Worm (Caenorhabditis elegans) whole organism, young adult: ENCODE measurements around the gene F55G1.6.

Source experiments
- B0019.2 ChIP-seq: fragments of 200-800 bp; sonication (Bioruptor generic); conservative IDR thresholded peaks from 2 replicates; pipeline ENCODE4 v1.3.6; 2022; ENCODE audit warnings: missing genetic modification reagents, missing genetic modification characterization, missing compliant biosample characterization
- C17E4.6 ChIP-seq: fragments of 200-800 bp; sonication (Bioruptor generic); IDR thresholded peaks from 2 replicates; pipeline ENCODE4 v1.3.6; 2022; ENCODE audit warnings: missing genetic modification reagents, missing genetic modification characterization, missing compliant biosample characterization
- F10E7.11 ChIP-seq: sonication (generic microtip); optimal IDR thresholded peaks from 2 replicates; lab custom pipeline; 2017; ENCODE audit warnings: mild to moderate bottlenecking, missing genetic modification characterization, moderate library complexity, missing compliant biosample characterization
- F22D6.2 ChIP-seq: sonication (generic microtip); optimal IDR thresholded peaks from 2 replicates; lab custom pipeline; 2016; ENCODE audit warnings: mild to moderate bottlenecking, missing genetic modification characterization, missing compliant biosample characterization
- F33H1.4 ChIP-seq: fragments of 200-800 bp; sonication (Bioruptor generic); IDR thresholded peaks from 2 replicates; pipeline ENCODE4 v1.3.6; 2022; ENCODE audit warnings: missing genetic modification reagents, missing genetic modification characterization, missing compliant biosample characterization
- F37B4.10 ChIP-seq: fragments of 200-800 bp; sonication (Bioruptor generic); IDR thresholded peaks from 2 replicates; pipeline ENCODE4 v1.3.6; 2022; ENCODE audit warnings: missing genetic modification characterization, missing compliant biosample characterization
- K11D2.4 ChIP-seq: fragments of 200-800 bp; sonication (Bioruptor generic); IDR thresholded peaks from 2 replicates; pipeline ENCODE4 v1.3.6; 2022; ENCODE audit warnings: missing genetic modification reagents, missing genetic modification characterization, missing compliant biosample characterization
- K12H6.12 ChIP-seq: fragments of 200-800 bp; sonication (Bioruptor generic); optimal IDR thresholded peaks from 2 replicates; lab custom pipeline; 2018; ENCODE audit warnings: mild to moderate bottlenecking, missing genetic modification characterization, missing compliant biosample characterization
- T07F8.4 ChIP-seq: sonication (generic microtip); optimal IDR thresholded peaks from 2 replicates; lab custom pipeline; 2016; ENCODE audit warnings: mild to moderate bottlenecking, missing genetic modification characterization, moderate library complexity, missing compliant biosample characterization
- Y67H2A.10 ChIP-seq: fragments of 200-800 bp; sonication (Bioruptor generic); conservative IDR thresholded peaks from 2 replicates; pipeline ENCODE4 v1.3.6; 2022; ENCODE audit warnings: missing genetic modification reagents, missing genetic modification characterization, missing compliant biosample characterization
- Y95B8A.8 ChIP-seq: fragments of 200-800 bp; sonication (Bioruptor generic); IDR thresholded peaks from 2 replicates; pipeline ENCODE4 v1.3.6; 2022; ENCODE audit warnings: missing genetic modification reagents, missing genetic modification characterization, missing compliant biosample characterization
- aptf-3 ChIP-seq: fragments of 200-800 bp; sonication (Bioruptor generic); IDR thresholded peaks from 2 replicates; pipeline ENCODE4 v1.3.6; 2022; ENCODE audit warnings: missing genetic modification characterization, missing compliant biosample characterization
- athp-1 ChIP-seq: sonication (generic microtip); optimal IDR thresholded peaks from 2 replicates; lab custom pipeline; 2017; ENCODE audit warnings: mild to moderate bottlenecking, missing genetic modification characterization, missing compliant biosample characterization
- attf-3 ChIP-seq: fragments of 200-800 bp; sonication (Bioruptor generic); conservative IDR thresholded peaks from 2 replicates; pipeline ENCODE4 v1.3.6; 2022; ENCODE audit warnings: missing genetic modification reagents, missing genetic modification characterization, missing compliant biosample characterization
- cebp-2 ChIP-seq: fragments of 200-800 bp; sonication (Bioruptor generic); IDR thresholded peaks from 2 replicates; pipeline ENCODE4 v1.3.6; 2022; ENCODE audit warnings: missing genetic modification characterization, missing compliant biosample characterization
- ceh-79 ChIP-seq: sonication (generic microtip); optimal IDR thresholded peaks from 2 replicates; lab custom pipeline; 2017; ENCODE audit warnings: mild to moderate bottlenecking, missing genetic modification characterization, missing compliant biosample characterization
- ceh-91 ChIP-seq: fragments of 200-800 bp; sonication (Bioruptor generic); IDR thresholded peaks from 2 replicates; pipeline ENCODE4 v1.3.6; 2022; ENCODE audit warnings: missing genetic modification reagents, missing genetic modification characterization, missing compliant biosample characterization
- chd-7 ChIP-seq: sonication (generic microtip); optimal IDR thresholded peaks from 2 replicates; lab custom pipeline; 2016; ENCODE audit warnings: mild to moderate bottlenecking, missing genetic modification characterization, moderate library complexity, missing compliant biosample characterization
- dpl-1 ChIP-seq: fragments of 150-350 bp; optimal IDR thresholded peaks from 2 replicates; lab custom pipeline; 2014; ENCODE audit warnings: missing biosample characterization, missing genetic modification reagents, missing genetic modification characterization
- efl-1 ChIP-seq: fragments of 150-350 bp; optimal IDR thresholded peaks from 2 replicates; lab custom pipeline; 2014; ENCODE audit warnings: missing biosample characterization, missing genetic modification reagents, missing genetic modification characterization
- egl-18 ChIP-seq: fragments of 200-800 bp; sonication (Bioruptor generic); IDR thresholded peaks from 2 replicates; pipeline ENCODE4 v1.3.6; 2022; ENCODE audit warnings: missing genetic modification reagents, missing genetic modification characterization, missing compliant biosample characterization
- ekl-4 ChIP-seq: fragments of 200-800 bp; sonication (Bioruptor generic); IDR thresholded peaks from 2 replicates; pipeline ENCODE4 v1.3.6; 2022; ENCODE audit warnings: missing genetic modification reagents, missing genetic modification characterization, missing compliant biosample characterization
- ets-4 ChIP-seq: fragments of 200-800 bp; sonication (Bioruptor generic); optimal IDR thresholded peaks from 2 replicates; lab custom pipeline; 2018; ENCODE audit warnings: mild to moderate bottlenecking, missing genetic modification characterization, missing compliant biosample characterization
- him-1 ChIP-seq: sonication (generic microtip); optimal IDR thresholded peaks from 2 replicates; lab custom pipeline; 2016; ENCODE audit warnings: missing genotype, missing genetic modification reagents, missing genetic modification characterization, missing compliant biosample characterization
- hmg-20 ChIP-seq: fragments of 200-800 bp; sonication (Bioruptor generic); IDR thresholded peaks from 2 replicates; pipeline ENCODE4 v1.3.6; 2022; ENCODE audit warnings: missing genetic modification reagents, missing genetic modification characterization, missing compliant biosample characterization
- hrde-1 ChIP-seq: sonication (generic microtip); optimal IDR thresholded peaks from 2 replicates; lab custom pipeline; 2016; ENCODE audit warnings: missing genetic modification characterization, mild to moderate bottlenecking, missing compliant biosample characterization, moderate library complexity, missing genotype, missing genetic modification reagents, borderline replicate concordance
- hsf-1 ChIP-seq: fragments of 200-800 bp; sonication (Bioruptor generic); IDR thresholded peaks from 2 replicates; pipeline ENCODE4 v1.3.6; 2022; ENCODE audit warnings: missing genetic modification reagents, missing genetic modification characterization, missing compliant biosample characterization
- lag-1 ChIP-seq: fragments of 200-800 bp; sonication (Bioruptor generic); IDR thresholded peaks from 2 replicates; pipeline ENCODE4 v1.3.6; 2022; ENCODE audit warnings: missing genetic modification reagents, missing genetic modification characterization, missing compliant biosample characterization
- lin-26 ChIP-seq: fragments of 200-800 bp; sonication (Bioruptor generic); IDR thresholded peaks from 2 replicates; pipeline ENCODE4 v1.3.6; 2022; ENCODE audit warnings: missing genetic modification reagents, missing genetic modification characterization, missing compliant biosample characterization
- lin-54 ChIP-seq: fragments of 200-800 bp; sonication (Bioruptor generic); optimal IDR thresholded peaks from 2 replicates; lab custom pipeline; 2018; ENCODE audit warnings: mild to moderate bottlenecking, missing genetic modification characterization, missing compliant biosample characterization
- lsl-1 ChIP-seq: fragments of 200-800 bp; sonication (Bioruptor generic); optimal IDR thresholded peaks from 2 replicates; lab custom pipeline; 2018; ENCODE audit warnings: mild to moderate bottlenecking, missing genetic modification characterization, moderate library complexity, missing compliant biosample characterization
- madf-6 ChIP-seq: fragments of 200-800 bp; sonication (Bioruptor generic); IDR thresholded peaks from 2 replicates; pipeline ENCODE4 v1.3.6; 2022; ENCODE audit warnings: missing genetic modification reagents, missing genetic modification characterization, missing compliant biosample characterization
- mxl-1 ChIP-seq: sonication (generic microtip); optimal IDR thresholded peaks from 2 replicates; lab custom pipeline; 2016; ENCODE audit warnings: missing genetic modification characterization, missing compliant biosample characterization
- nfyb-1 ChIP-seq: fragments of 200-800 bp; sonication (Bioruptor generic); IDR thresholded peaks from 2 replicates; pipeline ENCODE4 v1.3.6; 2022; ENCODE audit warnings: missing genetic modification reagents, missing genetic modification characterization, missing compliant biosample characterization
- nhr-120 ChIP-seq: fragments of 200-800 bp; sonication (Bioruptor generic); IDR thresholded peaks from 2 replicates; pipeline ENCODE4 v1.3.6; 2022; ENCODE audit warnings: missing genetic modification characterization, missing compliant biosample characterization
- rpc-1 ChIP-seq, 2 experiments: fragments of 150-350 bp in 1 of 2; sonication (generic microtip) in 1 of 2; optimal IDR thresholded peaks; 2 replicates each; lab custom pipeline; 2014 to 2018; ENCODE audit warnings: missing biosample characterization in 1 of 2, missing genetic modification characterization in 1 of 2, missing genetic modification reagents in 1 of 2, missing genotype in 1 of 2
- snpc-4 ChIP-seq, 5 experiments: fragments of 150-350 bp in 1 of 5; sonication (generic microtip) in 4 of 5; optimal IDR thresholded peaks; 2 replicates each; lab custom pipeline; 2014 to 2018; ENCODE audit warnings: missing genetic modification characterization in 5 of 5, missing biosample characterization in 3 of 5, antibody characterized with exemption in 2 of 5, mild to moderate bottlenecking in 2 of 5, missing compliant biosample characterization in 2 of 5, missing genotype in 2 of 5, moderate library complexity in 2 of 5, missing genetic modification reagents in 1 of 5
- sptf-2 ChIP-seq: fragments of 200-800 bp; sonication (Bioruptor generic); optimal IDR thresholded peaks from 2 replicates; lab custom pipeline; 2018; ENCODE audit warnings: mild to moderate bottlenecking, missing genetic modification characterization, missing compliant biosample characterization
- tbp1 ChIP-seq: fragments of 200-800 bp; sonication (Bioruptor generic); optimal IDR thresholded peaks from 2 replicates; lab custom pipeline; 2018; ENCODE audit warnings: mild to moderate bottlenecking, missing genetic modification characterization, missing compliant biosample characterization
- xnd-1 ChIP-seq: sonication (generic microtip); optimal IDR thresholded peaks from 2 replicates; lab custom pipeline; 2016; ENCODE audit warnings: missing genotype, missing genetic modification reagents, missing genetic modification characterization, missing compliant biosample characterization
- zfh-2 ChIP-seq: fragments of 200-800 bp; sonication (Bioruptor generic); conservative IDR thresholded peaks from 2 replicates; pipeline ENCODE4 v1.3.6; 2022; ENCODE audit warnings: missing genetic modification reagents, missing genetic modification characterization, missing compliant biosample characterization

The F55G1.6 gene

DNA sequence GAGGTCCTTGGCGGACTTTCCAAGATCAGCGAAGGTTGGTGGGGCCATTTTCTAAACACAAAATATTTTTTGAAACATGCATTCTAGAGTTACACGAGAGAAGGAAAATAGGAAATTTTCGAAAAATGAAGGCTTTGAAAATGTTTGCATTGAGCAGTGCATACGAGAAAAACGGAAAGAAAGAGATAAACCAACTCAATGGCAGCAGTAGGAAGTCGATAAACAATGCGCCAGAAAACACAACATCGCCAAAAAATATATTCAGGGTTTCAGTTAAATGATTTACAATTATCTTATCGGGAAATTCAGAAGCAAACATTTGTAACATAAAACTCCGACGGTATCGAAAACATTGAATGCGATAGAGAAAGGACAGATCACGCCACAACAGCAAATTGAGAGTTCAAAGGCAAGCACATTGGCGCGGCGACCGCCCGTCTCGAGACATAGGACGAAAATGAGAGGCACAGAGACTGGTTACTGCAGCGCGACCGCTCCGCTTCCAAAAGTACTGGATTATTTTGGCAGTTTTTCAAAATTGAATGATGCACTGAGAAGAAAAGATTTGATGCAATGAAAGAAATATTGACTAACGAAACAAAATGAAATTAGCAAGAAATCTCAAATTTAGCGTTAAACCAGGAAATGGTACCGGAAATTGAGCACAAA lies 34.7 kb downstream of the F55G1.6 start, which contains the start of the genes vdac-1 and R05G6.5 (continued):
- TF ChIP-seq K12H6.12 (tag; lab: Kevin White, UChicago) (peak; percentile 51), hmg-20 (GFP tag; lab: Robert Waterston, UW) (no peak), athp-1 (tag; lab: Kevin White, UChicago) (peak; percentile 38), lin-26 (GFP tag; lab: Robert Waterston, UW) (no peak), tbp1 (GFP tag; lab: Kevin White, UChicago) (peak; percentile 55), F10E7.11 (tag; lab: Kevin White, UChicago) (no peak), snpc-4 (GFP tag; optimal IDR thresholded peaks at IDR 0.05; lab: Kevin White, UChicago) (peak; percentile 22), snpc-4 (tag; optimal IDR thresholded peaks at IDR 0.05; lab: Kevin White, UChicago) (peak; percentile 17 to 58 (median 24)), aptf-3 (GFP tag; lab: Robert Waterston, UW) (no peak), Y67H2A.10 (GFP tag; lab: Robert Waterston, UW) (no peak; the same call in 1 of the 2 replicates), zfh-2 (GFP tag; lab: Robert Waterston, UW) (no peak; the same call in none of the 2 replicates), lag-1 (no peak), hsf-1 (GFP tag; lab: Robert Waterston, UW) (0 out of 2 replicates have a peak, but pooled peaks have one; percentile 54), nhr-120 (no peak), F37B4.10 (no peak), B0019.2 (no peak), Y95B8A.8 (GFP tag; lab: Robert Waterston, UW) (peak; percentile 76), cebp-2 (GFP tag; lab: Robert Waterston, UW) (no peak), T07F8.4 (tag; lab: Kevin White, UChicago) (no peak), hrde-1 (tag; lab: Kevin White, UChicago) (no peak), rpc-1 (optimal IDR thresholded peaks at IDR 0.05; lab: Kevin White, UChicago) (no peak), rpc-1 (tag; optimal IDR thresholded peaks at IDR 0.05; lab: Kevin White, UChicago) (no peak), lin-54 (peak; percentile 81), egl-18 (GFP tag; lab: Robert Waterston, UW) (no peak), K11D2.4 (GFP tag; lab: Robert Waterston, UW) (peak; percentile 54; the same call in 1 of the 2 replicates), chd-7 (tag; lab: Kevin White, UChicago) (peak; percentile 42), ets-4 (peak; percentile 48), ceh-91 (GFP tag; lab: Robert Waterston, UW) (no peak), ceh-79 (no peak), sptf-2 (GFP tag; lab: Kevin White, UChicago) (no peak), ekl-4 (GFP tag; lab: Robert Waterston, UW) (peak; percentile 87), C17E4.6 (GFP tag; lab: Robert Waterston, UW) (no peak), F22D6.2 (no peak)

DNA sequence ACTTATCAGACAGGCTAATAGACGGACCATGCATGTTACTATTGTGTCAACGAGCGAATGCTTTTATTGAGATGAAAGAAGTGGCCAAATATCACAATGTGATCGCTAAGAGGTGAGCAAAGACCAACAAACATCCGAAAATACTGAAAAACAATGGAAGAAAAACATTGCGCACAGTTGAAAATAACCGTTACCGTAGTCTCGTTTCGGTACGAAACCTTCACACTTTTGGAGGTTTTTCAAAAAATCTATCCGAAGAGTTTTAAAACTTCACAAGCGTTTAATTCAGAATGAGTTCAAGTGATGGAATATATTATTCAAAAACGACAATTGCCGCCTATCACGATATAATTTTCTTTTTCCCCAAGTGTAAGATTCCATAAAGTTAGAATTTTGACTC lies 35.5 kb downstream of the F55G1.6 start:
- TF ChIP-seq lsl-1 (GFP tag; lab: Kevin White, UChicago) (peak; percentile 79), xnd-1 (tag; lab: Kevin White, UChicago) (peak; percentile 6), attf-3 (GFP tag; lab: Robert Waterston, UW) (peak; percentile 35; the same call in 1 of the 2 replicates), chd-7 (tag; lab: Kevin White, UChicago) (no peak), dpl-1 (GFP tag; lab: Kevin White, UChicago) (peak; percentile 40), madf-6 (peak; percentile 54; the same call in 1 of the 2 replicates), mxl-1 (tag; lab: Kevin White, UChicago) (no peak), nfyb-1 (no peak), efl-1 (GFP tag; lab: Kevin White, UChicago) (peak; percentile 51), lin-54 (peak; percentile 53), F33H1.4 (GFP tag; lab: Robert Waterston, UW) (peak; percentile 80), him-1 (tag; lab: Kevin White, UChicago) (peak; percentile 16)
